Worm (Caenorhabditis elegans): ENCODE data around the gene F17A2.16.

ce11 chrX:12352872-12353271 is 44.6 kb downstream of the F17A2.16 start, which contains the start of gene F42F12.4:
- TF ChIP-seq hnd-1 (tag; optimal IDR thresholded peaks at IDR 0.05) (no peak), B0310.2 (tag; optimal IDR thresholded peaks at IDR 0.05) (no peak)
